Worm (Caenorhabditis elegans): ENCODE data around the gene scl-25.

DNA sequence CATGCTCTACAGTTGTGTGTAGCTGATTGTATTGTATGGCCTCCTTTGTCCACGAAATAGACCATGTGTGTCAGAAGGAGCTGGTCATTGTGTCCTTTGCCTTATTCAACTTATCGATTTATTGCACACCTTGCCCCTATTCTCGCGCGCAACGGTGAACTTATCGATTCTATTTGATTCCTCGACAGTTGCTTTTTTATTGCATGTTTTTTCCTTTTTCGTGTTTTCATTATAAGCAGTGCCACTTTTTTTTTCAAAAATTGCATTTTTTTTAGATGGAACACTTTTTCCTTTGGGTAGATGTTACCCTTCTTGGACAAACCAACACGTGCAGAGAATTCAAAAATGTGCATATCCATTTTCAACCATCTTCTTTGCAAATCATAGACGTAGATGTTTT, 47.8 kb downstream of the scl-25 start, which contains the start of gene K10G4.10:
- TF ChIP-seq skn-1 (tag; optimal IDR thresholded peaks at IDR 0.05) (no peak), nhr-77 (tag; optimal IDR thresholded peaks at IDR 0.05) (no peak), unc-62 (GFP tag; optimal IDR thresholded peaks at IDR 0.05) (no peak), zag-1 (tag; optimal IDR thresholded peaks at IDR 0.05) (no peak), nhr-129 (tag; optimal IDR thresholded peaks at IDR 0.05) (no peak), lin-11 (tag; optimal IDR thresholded peaks at IDR 0.05) (no peak), snpc-4 (tag; optimal IDR thresholded peaks at IDR 0.05) (no peak), nhr-12 (tag; optimal IDR thresholded peaks at IDR 0.05) (no peak), C34F6.9 (tag; optimal IDR thresholded peaks at IDR 0.05) (no peak)
